Fruit fly (Drosophila melanogaster) whole organism, embryonic: ENCODE results near the gene Rpt6.
A peak's percentile ranks its signal among the peaks of the same experiment; 100 is the strongest.

Experiments used
- Adf1 ChIP-seq: fragments of 200-800 bp; sonication (Bioruptor generic); IDR thresholded peaks from 2 replicates; pipeline ENCODE4 v1.3.6; 2022; ENCODE audit warnings: missing biosample characterization, missing genetic modification characterization
- BEAF-32 ChIP-seq: fragments of 200-800 bp; sonication (Bioruptor generic); optimal IDR thresholded peaks from 3 replicates; lab custom pipeline; 2017; ENCODE audit warnings: missing biosample characterization, missing genetic modification characterization, mild to moderate bottlenecking, moderate library complexity, missing genetic modification reagents
- CG10267 ChIP-seq: fragments of 200-800 bp; sonication (Bioruptor generic); optimal IDR thresholded peaks from 2 replicates; lab custom pipeline; 2018; ENCODE audit warnings: missing biosample characterization, mild to moderate bottlenecking, missing genetic modification characterization, moderate library complexity
- CG12659 ChIP-seq: fragments of 200-800 bp; sonication (Bioruptor generic); optimal IDR thresholded peaks from 3 replicates; lab custom pipeline; 2017; ENCODE audit warnings: mild to moderate bottlenecking, missing biosample characterization, missing genetic modification reagents, missing genetic modification characterization
- CG13775 ChIP-seq: fragments of 200-800 bp; sonication (Bioruptor generic); optimal IDR thresholded peaks from 3 replicates; lab custom pipeline; 2017; ENCODE audit warnings: missing biosample characterization, mild to moderate bottlenecking, missing genetic modification characterization
- CG14710 ChIP-seq: fragments of 200-800 bp; sonication (Bioruptor generic); optimal IDR thresholded peaks from 3 replicates; lab custom pipeline; 2019; ENCODE audit warnings: missing biosample characterization, mild to moderate bottlenecking, missing genetic modification characterization, moderate library complexity
- CG15601 ChIP-seq: fragments of 200-800 bp; sonication (Bioruptor generic); optimal IDR thresholded peaks from 3 replicates; lab custom pipeline; 2019; ENCODE audit warnings: missing biosample characterization, mild to moderate bottlenecking, missing genetic modification characterization, moderate library complexity
- CG1602 ChIP-seq: fragments of 200-800 bp; sonication (Bioruptor generic); optimal IDR thresholded peaks from 3 replicates; lab custom pipeline; 2016; ENCODE audit warnings: missing biosample characterization, missing genetic modification characterization
- CG16779 ChIP-seq: fragments of 200-800 bp; sonication (Bioruptor generic); IDR thresholded peaks from 2 replicates; pipeline ENCODE4 v1.3.6; 2022; ENCODE audit warnings: missing biosample characterization, missing genetic modification characterization
- CG17385 ChIP-seq: fragments of 200-800 bp; sonication (Bioruptor generic); optimal IDR thresholded peaks from 3 replicates; lab custom pipeline; 2018; ENCODE audit warnings: missing biosample characterization, mild to moderate bottlenecking, missing genetic modification characterization
- CG18262 ChIP-seq: fragments of 200-800 bp; optimal IDR thresholded peaks from 3 replicates; lab custom pipeline; 2019; ENCODE audit warnings: missing biosample characterization, mild to moderate bottlenecking, missing genetic modification characterization, moderate library complexity
- CG2678 ChIP-seq: fragments of 200-800 bp; sonication (Bioruptor generic); optimal IDR thresholded peaks from 3 replicates; lab custom pipeline; 2019; ENCODE audit warnings: missing biosample characterization, mild to moderate bottlenecking, missing genetic modification characterization, moderate library complexity
- CG31224 ChIP-seq: fragments of 200-800 bp; sonication (Bioruptor generic); IDR thresholded peaks from 2 replicates; pipeline ENCODE4 v1.3.6; 2022; ENCODE audit warnings: missing biosample characterization, missing genetic modification characterization
- CG34376 ChIP-seq: fragments of 200-800 bp; sonication (Bioruptor generic); optimal IDR thresholded peaks from 2 replicates; lab custom pipeline; 2018; ENCODE audit warnings: missing biosample characterization, mild to moderate bottlenecking, missing genetic modification characterization
- CG4424 ChIP-seq: fragments of 200-800 bp; sonication (Bioruptor generic); optimal IDR thresholded peaks from 3 replicates; lab custom pipeline; 2016; ENCODE audit warnings: missing biosample characterization, missing genetic modification characterization
- CG4617 ChIP-seq: fragments of 200-800 bp; sonication (Bioruptor generic); optimal IDR thresholded peaks from 3 replicates; lab custom pipeline; 2016; ENCODE audit warnings: missing biosample characterization, missing genetic modification characterization, borderline replicate concordance
- CG6272 ChIP-seq: fragments of 200-800 bp; sonication (Bioruptor generic); IDR thresholded peaks from 2 replicates; pipeline ENCODE4 v1.3.6; 2022; ENCODE audit warnings: missing biosample characterization, missing genetic modification characterization
- CG6765 ChIP-seq: fragments of 200-800 bp; sonication (Bioruptor generic); optimal IDR thresholded peaks from 3 replicates; lab custom pipeline; 2017; ENCODE audit warnings: missing biosample characterization, mild to moderate bottlenecking, missing genetic modification characterization
- CG7963 ChIP-seq: fragments of 200-800 bp; sonication (Bioruptor generic); IDR thresholded peaks from 3 replicates; pipeline ENCODE4 v1.3.6; 2022; ENCODE audit warnings: missing biosample characterization, missing genetic modification characterization; ENCODE audit not compliant: partially characterized antibody
- CG9437 ChIP-seq: fragments of 200-800 bp; sonication (Bioruptor generic); optimal IDR thresholded peaks from 2 replicates; lab custom pipeline; 2018; ENCODE audit warnings: missing biosample characterization, mild to moderate bottlenecking, missing genetic modification characterization
- CTCF ChIP-seq: fragments of 200-800 bp; sonication (Bioruptor generic); optimal IDR thresholded peaks from 2 replicates; lab custom pipeline; 2017; ENCODE audit warnings: missing biosample characterization, mild to moderate bottlenecking, missing genetic modification characterization, moderate library complexity
- CoRest ChIP-seq: fragments of 200-800 bp; sonication (Bioruptor generic); optimal IDR thresholded peaks from 3 replicates; lab custom pipeline; 2018; ENCODE audit warnings: missing biosample characterization, mild to moderate bottlenecking, missing genetic modification characterization, moderate library complexity
- Dip3 ChIP-seq: fragments of 200-800 bp; sonication (Bioruptor generic); optimal IDR thresholded peaks from 3 replicates; lab custom pipeline; 2016; ENCODE audit warnings: missing biosample characterization, missing genetic modification characterization
- Doc2 ChIP-seq: fragments of 200-800 bp; sonication (Bioruptor generic); IDR thresholded peaks from 2 replicates; pipeline ENCODE4 v1.3.6; 2022; ENCODE audit warnings: missing biosample characterization, missing genetic modification characterization
- Dp ChIP-seq: fragments of 200-800 bp; sonication (Bioruptor generic); optimal IDR thresholded peaks from 2 replicates; lab custom pipeline; 2018; ENCODE audit warnings: missing biosample characterization, mild to moderate bottlenecking, missing genetic modification characterization, moderate library complexity
- Drgx ChIP-seq: fragments of 200-800 bp; sonication (Bioruptor generic); IDR thresholded peaks from 2 replicates; pipeline ENCODE4 v1.3.6; 2022; ENCODE audit warnings: missing biosample characterization, missing genetic modification characterization
- E2f1 ChIP-seq: fragments of 200-800 bp; sonication (Bioruptor generic); IDR thresholded peaks from 2 replicates; pipeline ENCODE4 v1.3.6; 2022; ENCODE audit warnings: missing biosample characterization, missing genetic modification characterization
- GATAe ChIP-seq: fragments of 200-800 bp; sonication (Bioruptor generic); conservative IDR thresholded peaks from 2 replicates; pipeline ENCODE4 v1.3.6; 2022; ENCODE audit warnings: missing biosample characterization, missing genetic modification characterization
- HLH54F ChIP-seq: fragments of 200-800 bp; sonication (Bioruptor generic); optimal IDR thresholded peaks from 3 replicates; lab custom pipeline; 2016; ENCODE audit warnings: missing biosample characterization, missing genetic modification characterization
- Lhr ChIP-seq: fragments of 200-800 bp; sonication (Bioruptor generic); optimal IDR thresholded peaks from 3 replicates; lab custom pipeline; 2017; ENCODE audit warnings: mild to moderate bottlenecking, missing biosample characterization, missing genetic modification reagents, missing genetic modification characterization
- Med ChIP-seq: fragments of 200-800 bp; sonication (Bioruptor generic); peaks from one replicate; lab custom pipeline; 2016; ENCODE audit warnings: missing biosample characterization, missing genetic modification characterization, mild to moderate bottlenecking, inconsistent platforms, moderate library complexity
- Pdp1 ChIP-seq, 2 experiments: fragments of 200-800 bp; sonication (Bioruptor generic); optimal IDR thresholded peaks; 3 replicates each; lab custom pipeline; 2016; ENCODE audit warnings: missing biosample characterization in 2 of 2, missing genetic modification characterization in 2 of 2, mild to moderate bottlenecking in 1 of 2, moderate library complexity in 1 of 2
- Ptx1 ChIP-seq: fragments of 200-800 bp; sonication (Bioruptor generic); IDR thresholded peaks from 2 replicates; pipeline ENCODE4 v1.3.6; 2022; ENCODE audit warnings: missing biosample characterization, missing genetic modification characterization
- Sox102F ChIP-seq: fragments of 200-800 bp; sonication (Bioruptor generic); optimal IDR thresholded peaks from 2 replicates; lab custom pipeline; 2018; ENCODE audit warnings: missing biosample characterization, mild to moderate bottlenecking, missing genetic modification characterization, moderate library complexity
- amos ChIP-seq: fragments of 200-800 bp; sonication (Bioruptor generic); IDR thresholded peaks from 2 replicates; pipeline ENCODE4 v1.3.6; 2022; ENCODE audit warnings: missing biosample characterization, missing genetic modification characterization; ENCODE audit not compliant: partially characterized antibody
- bsh ChIP-seq, 2 experiments: fragments of 200-800 bp; sonication (Bioruptor generic); optimal IDR thresholded peaks; 2 replicates each; lab custom pipeline; 2017 to 2018; ENCODE audit warnings: mild to moderate bottlenecking in 2 of 2, missing biosample characterization in 2 of 2, missing genetic modification characterization in 2 of 2, moderate library complexity in 1 of 2
- ci ChIP-seq: fragments of 200-800 bp; sonication (Bioruptor generic); IDR thresholded peaks from 3 replicates; pipeline ENCODE4 v1.3.6; 2022; ENCODE audit warnings: missing biosample characterization, missing genetic modification characterization
- crol ChIP-seq: fragments of 200-800 bp; sonication (Bioruptor generic); IDR thresholded peaks from 2 replicates; pipeline ENCODE4 v1.3.6; 2022; ENCODE audit warnings: missing biosample characterization, missing genetic modification characterization
- exex ChIP-seq: fragments of 200-800 bp; sonication (Bioruptor generic); optimal IDR thresholded peaks from 4 replicates; lab custom pipeline; 2018; ENCODE audit warnings: missing biosample characterization, mild to moderate bottlenecking, missing genetic modification characterization, moderate library complexity
- gfzf ChIP-seq: fragments of 200-800 bp; sonication (Bioruptor generic); optimal IDR thresholded peaks from 2 replicates; lab custom pipeline; 2016; ENCODE audit warnings: missing biosample characterization, mild to moderate bottlenecking, missing genetic modification characterization, moderate library complexity
- hkb ChIP-seq, 2 experiments: fragments of 200-800 bp in 1 of 2; fragments of >200 bp in 1 of 2; sonication (Bioruptor generic) in 1 of 2; IDR thresholded peaks in 1 of 2; optimal IDR thresholded peaks in 1 of 2; 2 replicates each; pipeline versions ENCODE4 v1.3.6 to Lab custom; 2017 to 2022; ENCODE audit warnings: missing biosample characterization in 1 of 2, missing genetic modification characterization in 1 of 2
- insv ChIP-seq, 2 experiments: fragments of 200-800 bp; sonication (Bioruptor generic); optimal IDR thresholded peaks; 3 replicates each; lab custom pipeline; 2016 to 2018; ENCODE audit warnings: missing biosample characterization in 2 of 2, missing genetic modification characterization in 2 of 2
- lola ChIP-seq, 3 experiments: fragments of >200 bp in 2 of 3; fragments of 200-800 bp in 1 of 3; sonication (Bioruptor generic) in 1 of 3; optimal IDR thresholded peaks; 2 replicates each; lab custom pipeline; 2017 to 2019; ENCODE audit warnings: missing biosample characterization in 3 of 3, missing genetic modification characterization in 3 of 3, mild to moderate bottlenecking in 1 of 3, moderate library complexity in 1 of 3
- lov ChIP-seq, 2 experiments: fragments of 200-800 bp in 1 of 2; fragments of >200 bp in 1 of 2; sonication (Bioruptor generic) in 1 of 2; IDR thresholded peaks in 1 of 2; optimal IDR thresholded peaks in 1 of 2; 2 replicates in 1 of 2; 3 replicates in 1 of 2; pipeline versions ENCODE4 v1.3.6 to Lab custom; 2017 to 2022; ENCODE audit warnings: missing biosample characterization in 1 of 2, missing genetic modification characterization in 1 of 2
- pzg ChIP-seq: fragments of 200-800 bp; sonication (Bioruptor generic); optimal IDR thresholded peaks from 3 replicates; lab custom pipeline; 2018; ENCODE audit warnings: missing biosample characterization, mild to moderate bottlenecking, missing genetic modification characterization, moderate library complexity
- sug ChIP-seq: fragments of 200-800 bp; optimal IDR thresholded peaks from 2 replicates; lab custom pipeline; 2019; ENCODE audit warnings: missing biosample characterization, mild to moderate bottlenecking, missing genetic modification characterization, moderate library complexity

Rpt6 gene

dm6 chrX:21353541-21353940 is 37.7 kb downstream of the Rpt6 start:
- TF ChIP-seq sug (tag; lab: Kevin White, UChicago) (peak; percentile 98), exex (tag; lab: Kevin White, UChicago) (peak; percentile 71), Ptx1 (GFP tag; lab: Robert Waterston, UW) (no peak), CG2678 (no peak), CG6272 (GFP tag; lab: Robert Waterston, UW) (no peak), GATAe (0 out of 2 replicates have a peak, but pooled peaks have one; percentile 21), CG34376 (GFP tag; lab: Kevin White, UChicago) (peak; percentile 29), CG16779 (GFP tag; lab: Robert Waterston, UW) (no peak), Lhr (GFP tag; lab: Kevin White, UChicago) (no peak)

dm6 chrX:21357810-21358671 is 42.2 kb downstream of the Rpt6 start, which contains the start of gene Septin1:
Gene Septin1, plus strand, starts transcription at chrX:21358286.
- peak; percentile 43 for TF ChIP-seq CG10267
- no peak for TF ChIP-seq CG7963
- peak; percentile 16 for TF ChIP-seq CoRest (tag; lab: Kevin White, UChicago)
- peak; percentile 47 for TF ChIP-seq CG15601 (tag; lab: Kevin White, UChicago)
- TF ChIP-seq CG31224 (GFP tag; lab: Robert Waterston, UW) = no peak
- peak; percentile 49; the same call in 1 of the 2 replicates for TF ChIP-seq amos (GFP tag; lab: Robert Waterston, UW)
- no peak for TF ChIP-seq CG13775 (GFP tag; lab: Kevin White, UChicago)
- no peak for TF ChIP-seq Sox102F (GFP tag; lab: Kevin White, UChicago)
- TF ChIP-seq CG9437 (GFP tag; lab: Kevin White, UChicago) = peak; percentile 46
- TF ChIP-seq Dp = peak; percentile 78
- peak; percentile 57 for TF ChIP-seq CG14710 (tag; lab: Kevin White, UChicago)
- peak; percentile 35 for TF ChIP-seq hkb (optimal IDR thresholded peaks at IDR 0.05; lab: Kevin White, UChicago)
- no peak for TF ChIP-seq hkb (GFP tag; IDR thresholded peaks at IDR 0.05; lab: Robert Waterston, UW)
- TF ChIP-seq insv (GFP tag; optimal IDR thresholded peaks at IDR 0.05; lab: Kevin White, UChicago) = peak in 1 of 2 experiments; percentile 42
- 0 out of 2 replicates have a peak, but pooled peaks have one; percentile 35 for TF ChIP-seq crol
- no peak for TF ChIP-seq HLH54F (GFP tag; lab: Kevin White, UChicago)
- peak in 1 of 2 experiments; percentile 18 for TF ChIP-seq Pdp1 (GFP tag; optimal IDR thresholded peaks at IDR 0.05; lab: Kevin White, UChicago)
- no peak for TF ChIP-seq CG4424 (GFP tag; lab: Kevin White, UChicago)
- no peak for TF ChIP-seq ci (GFP tag; lab: Robert Waterston, UW)
- TF ChIP-seq Adf1 = no peak
- peak in 1 of 2 experiments; percentile 4 for TF ChIP-seq bsh (GFP tag; optimal IDR thresholded peaks at IDR 0.05; lab: Kevin White, UChicago)
- TF ChIP-seq pzg (GFP tag; lab: Kevin White, UChicago) = peak; percentile 77
- TF ChIP-seq lola (GFP tag; optimal IDR thresholded peaks at IDR 0.05; lab: Kevin White, UChicago) = no peak
- TF ChIP-seq Dip3 = no peak
- no peak for TF ChIP-seq lov (optimal IDR thresholded peaks at IDR 0.05; lab: Kevin White, UChicago)
- TF ChIP-seq lov (GFP tag; IDR thresholded peaks at IDR 0.05; lab: Robert Waterston, UW) = no peak
- no peak for TF ChIP-seq E2f1
- peak; percentile 54 for TF ChIP-seq CG12659 (GFP tag; lab: Kevin White, UChicago)
- TF ChIP-seq CG1602 (GFP tag; lab: Kevin White, UChicago) = no peak
- TF ChIP-seq Doc2 (GFP tag; lab: Robert Waterston, UW) = no peak
- TF ChIP-seq gfzf = peak; percentile 79
- TF ChIP-seq CG18262 (tag; lab: Kevin White, UChicago) = no peak
- no peak for TF ChIP-seq CG17385
- TF ChIP-seq CG6765 = no peak
- peak; percentile 9 for TF ChIP-seq Med (GFP tag; lab: Kevin White, UChicago)
- TF ChIP-seq CG4617 (GFP tag; lab: Kevin White, UChicago) = peak; percentile 52
- TF ChIP-seq Drgx (GFP tag; lab: Robert Waterston, UW) = no peak
- TF ChIP-seq CTCF (GFP tag; lab: Kevin White, UChicago) = peak; percentile 95
- peak; percentile 40 for TF ChIP-seq BEAF-32 (GFP tag; lab: Kevin White, UChicago)
